Worm (Caenorhabditis elegans) whole organism, L4 larva: ENCODE measurements around the gene pgap-1.

ENCODE experiments used
- lin-13 ChIP-seq: fragments of 150-350 bp; optimal IDR thresholded peaks from 2 replicates; lab custom pipeline; 2014; ENCODE audit warnings: missing biosample characterization, missing genetic modification reagents, missing genetic modification characterization
- nhr-237 ChIP-seq: sonication (generic microtip); optimal IDR thresholded peaks from 2 replicates; lab custom pipeline; 2017; ENCODE audit warnings: missing biosample characterization, missing genetic modification characterization
- php-3 ChIP-seq: fragments of 200-800 bp; sonication (Bioruptor generic); IDR thresholded peaks from 2 replicates; pipeline ENCODE4 v1.3.6; 2022; ENCODE audit warnings: missing genetic modification reagents, missing genetic modification characterization, missing compliant biosample characterization
- spr-1 ChIP-seq: sonication (generic microtip); optimal IDR thresholded peaks from 2 replicates; lab custom pipeline; 2016; ENCODE audit warnings: mild to moderate bottlenecking, missing genetic modification characterization, missing compliant biosample characterization
- zag-1 ChIP-seq: fragments of 150-350 bp; optimal IDR thresholded peaks from 2 replicates; lab custom pipeline; 2014; ENCODE audit warnings: missing biosample characterization, missing genetic modification characterization

- TF ChIP-seq lin-13 (GFP tag; lab: Kevin White, UChicago) (no peak), nhr-237 (tag; lab: Kevin White, UChicago) (no peak), spr-1 (no peak), php-3 (no peak), zag-1 (tag; lab: Kevin White, UChicago) (no peak)
These were observed 29.4 kb downstream of the pgap-1 start, which contains the start of gene clec-222 for ce11 chrV:11271051-11271450.
